Worm (Caenorhabditis elegans) whole organism, L3 larva: ENCODE measurements around the gene ppm-1.D.
A peak's percentile ranks its signal among the peaks of the same experiment; 100 is the strongest.

Experiments used
- R02D3.7 ChIP-seq: fragments of 150-350 bp; optimal IDR thresholded peaks from 2 replicates; lab custom pipeline; 2014; ENCODE audit warnings: missing biosample characterization, missing genetic modification characterization
- ZK546.5 ChIP-seq: sonication (generic microtip); optimal IDR thresholded peaks from 2 replicates; lab custom pipeline; 2017; ENCODE audit warnings: missing biosample characterization, missing genetic modification characterization
- aly-2 ChIP-seq: fragments of 150-350 bp; optimal IDR thresholded peaks from 2 replicates; lab custom pipeline; 2014; ENCODE audit warnings: missing biosample characterization, missing genetic modification characterization
- ama-1 ChIP-seq: fragments of 150-350 bp; optimal IDR thresholded peaks from 2 replicates; lab custom pipeline; 2018
- ceh-16 ChIP-seq: sonication (generic microtip); optimal IDR thresholded peaks from 2 replicates; lab custom pipeline; 2017; ENCODE audit warnings: missing biosample characterization, missing genetic modification characterization
- ceh-82 ChIP-seq: fragments of 150-350 bp; optimal IDR thresholded peaks from 2 replicates; lab custom pipeline; 2014; ENCODE audit warnings: missing biosample characterization, missing genetic modification characterization
- ceh-9 ChIP-seq: sonication (generic microtip); optimal IDR thresholded peaks from 2 replicates; lab custom pipeline; 2018; ENCODE audit warnings: missing biosample characterization, missing genetic modification characterization
- daf-12 ChIP-seq: fragments of 150-350 bp; optimal IDR thresholded peaks from 2 replicates; lab custom pipeline; 2014; ENCODE audit warnings: missing biosample characterization, missing genetic modification reagents, missing genetic modification characterization
- egl-27 ChIP-seq: sonication (generic microtip); optimal IDR thresholded peaks from 4 replicates; lab custom pipeline; 2017; ENCODE audit warnings: missing biosample characterization, missing genetic modification reagents, missing genetic modification characterization
- egl-5 ChIP-seq: fragments of 150-350 bp; optimal IDR thresholded peaks from 2 replicates; lab custom pipeline; 2017; ENCODE audit warnings: missing biosample characterization, missing genetic modification reagents, missing genetic modification characterization, inconsistent platforms
- elt-1 ChIP-seq: fragments of 150-350 bp; optimal IDR thresholded peaks from 2 replicates; lab custom pipeline; 2014; ENCODE audit warnings: missing biosample characterization, missing genetic modification characterization
- elt-2 ChIP-seq: sonication (generic microtip); optimal IDR thresholded peaks from 2 replicates; lab custom pipeline; 2016; ENCODE audit warnings: missing genetic modification reagents, mild to moderate bottlenecking, missing genetic modification characterization, missing compliant biosample characterization
- elt-3 ChIP-seq, 3 experiments: fragments of 150-350 bp in 1 of 3; sonication (generic microtip) in 2 of 3; optimal IDR thresholded peaks; 2 replicates in 2 of 3; 4 replicates in 1 of 3; lab custom pipeline; 2014 to 2017; ENCODE audit warnings: missing biosample characterization in 3 of 3, missing genetic modification characterization in 3 of 3
- eor-1 ChIP-seq, 2 experiments: fragments of 150-350 bp; optimal IDR thresholded peaks; 2 replicates each; lab custom pipeline; 2014 to 2018; ENCODE audit warnings: missing biosample characterization in 2 of 2, missing genetic modification characterization in 2 of 2
- fkh-10 ChIP-seq: sonication (generic microtip); optimal IDR thresholded peaks from 2 replicates; lab custom pipeline; 2017; ENCODE audit warnings: missing biosample characterization, missing genetic modification reagents, missing genetic modification characterization
- fkh-2 ChIP-seq: fragments of 150-350 bp; optimal IDR thresholded peaks from 2 replicates; lab custom pipeline; 2014; ENCODE audit warnings: missing biosample characterization, missing genetic modification reagents, missing genetic modification characterization
- fos-1 ChIP-seq: fragments of 150-350 bp; optimal IDR thresholded peaks from 2 replicates; lab custom pipeline; 2014; ENCODE audit warnings: missing biosample characterization, missing genetic modification characterization
- hmg-11 ChIP-seq: sonication (generic microtip); optimal IDR thresholded peaks from 2 replicates; lab custom pipeline; 2016; ENCODE audit warnings: missing genetic modification characterization, missing compliant biosample characterization
- jun-1 ChIP-seq: fragments of 150-350 bp; optimal IDR thresholded peaks from 2 replicates; lab custom pipeline; 2014; ENCODE audit warnings: missing biosample characterization, missing genetic modification reagents, missing genetic modification characterization
- lin-15B ChIP-seq: fragments of 150-350 bp; optimal IDR thresholded peaks from 2 replicates; lab custom pipeline; 2014; ENCODE audit warnings: missing biosample characterization, missing genetic modification characterization
- lin-39 ChIP-seq: fragments of 150-350 bp; optimal IDR thresholded peaks from 2 replicates; lab custom pipeline; 2018; ENCODE audit warnings: missing biosample characterization, missing genetic modification reagents, missing genetic modification characterization
- lsy-12 ChIP-seq: sonication (generic microtip); optimal IDR thresholded peaks from 2 replicates; lab custom pipeline; 2016; ENCODE audit warnings: mild to moderate bottlenecking, missing genetic modification characterization, missing compliant biosample characterization
- mml-1 ChIP-seq: fragments of 150-350 bp; sonication (generic microtip); optimal IDR thresholded peaks from 3 replicates; lab custom pipeline; 2014; ENCODE audit warnings: missing biosample characterization, missing genetic modification characterization
- nhr-11 ChIP-seq: fragments of 150-350 bp; optimal IDR thresholded peaks from 2 replicates; lab custom pipeline; 2014; ENCODE audit warnings: missing biosample characterization, missing genetic modification characterization
- nhr-12 ChIP-seq: fragments of 150-350 bp; optimal IDR thresholded peaks from 2 replicates; lab custom pipeline; 2014; ENCODE audit warnings: missing biosample characterization, missing genetic modification characterization
- nhr-23 ChIP-seq: fragments of 150-350 bp; optimal IDR thresholded peaks from 2 replicates; lab custom pipeline; 2014; ENCODE audit warnings: missing biosample characterization, missing genetic modification reagents, missing genetic modification characterization
- nhr-237 ChIP-seq: fragments of 150-350 bp; optimal IDR thresholded peaks from 2 replicates; lab custom pipeline; 2014; ENCODE audit warnings: missing biosample characterization, missing genetic modification characterization
- nhr-25 ChIP-seq: sonication (generic microtip); optimal IDR thresholded peaks from 2 replicates; lab custom pipeline; 2017; ENCODE audit warnings: missing biosample characterization, missing genetic modification characterization
- nhr-28 ChIP-seq: fragments of 150-350 bp; optimal IDR thresholded peaks from 2 replicates; lab custom pipeline; 2014; ENCODE audit warnings: missing biosample characterization, missing genetic modification characterization
- nhr-43 ChIP-seq: sonication (generic microtip); optimal IDR thresholded peaks from 2 replicates; lab custom pipeline; 2016; ENCODE audit warnings: mild to moderate bottlenecking, missing genetic modification characterization, missing compliant biosample characterization; ENCODE audit not compliant: poor library complexity, severe bottlenecking
- nhr-67 ChIP-seq: fragments of 150-350 bp; optimal IDR thresholded peaks from 2 replicates; lab custom pipeline; 2014; ENCODE audit warnings: missing biosample characterization, missing genetic modification characterization
- nhr-76 ChIP-seq: fragments of 150-350 bp; sonication (generic microtip); optimal IDR thresholded peaks from 5 replicates; lab custom pipeline; 2014; ENCODE audit warnings: missing biosample characterization, missing genetic modification characterization
- nhr-77 ChIP-seq: fragments of 150-350 bp; optimal IDR thresholded peaks from 2 replicates; lab custom pipeline; 2014; ENCODE audit warnings: missing biosample characterization, missing genetic modification characterization
- pha-4 ChIP-seq: fragments of 150-350 bp; optimal IDR thresholded peaks from 2 replicates; lab custom pipeline; 2014; ENCODE audit warnings: missing biosample characterization, missing genetic modification reagents, missing genetic modification characterization
- pqm-1 ChIP-seq: fragments of 150-350 bp; optimal IDR thresholded peaks from 2 replicates; lab custom pipeline; 2017; ENCODE audit warnings: missing biosample characterization, missing genetic modification characterization, inconsistent platforms
- sea-2 ChIP-seq: fragments of 150-350 bp; sonication (generic microtip); optimal IDR thresholded peaks from 4 replicates; lab custom pipeline; 2014; ENCODE audit warnings: missing biosample characterization, missing genetic modification reagents, missing genetic modification characterization
- skn-1 ChIP-seq: fragments of 150-350 bp; optimal IDR thresholded peaks from 2 replicates; lab custom pipeline; 2014; ENCODE audit warnings: missing biosample characterization, missing genetic modification characterization
- snpc-4 ChIP-seq: fragments of 150-350 bp; optimal IDR thresholded peaks from 2 replicates; lab custom pipeline; 2014; ENCODE audit warnings: missing biosample characterization, missing genetic modification characterization
- tbx-2 ChIP-seq: sonication (generic microtip); optimal IDR thresholded peaks from 2 replicates; lab custom pipeline; 2016; ENCODE audit warnings: mild to moderate bottlenecking, missing genetic modification characterization, missing compliant biosample characterization
- unc-39 ChIP-seq: sonication (generic microtip); optimal IDR thresholded peaks from 4 replicates; lab custom pipeline; 2017; ENCODE audit warnings: missing biosample characterization, missing genetic modification characterization
- unc-62 ChIP-seq: fragments of 150-350 bp; sonication (generic microtip); optimal IDR thresholded peaks from 4 replicates; lab custom pipeline; 2014; ENCODE audit warnings: missing biosample characterization, missing genetic modification reagents, missing genetic modification characterization
- zag-1 ChIP-seq: fragments of 150-350 bp; optimal IDR thresholded peaks from 2 replicates; lab custom pipeline; 2014; ENCODE audit warnings: missing biosample characterization, missing genetic modification characterization
- ztf-11 ChIP-seq: fragments of 150-350 bp; optimal IDR thresholded peaks from 2 replicates; lab custom pipeline; 2014; ENCODE audit warnings: missing biosample characterization, missing genetic modification characterization
- ztf-4 ChIP-seq: fragments of 150-350 bp; optimal IDR thresholded peaks from 2 replicates; lab custom pipeline; 2014; ENCODE audit warnings: missing biosample characterization, missing genetic modification characterization

Gene ppm-1.D

ce11 chrIII:2362648-2363047, 31.3 kb downstream of the ppm-1.D start, which contains the start of gene srd-69:
Gene srd-69, plus strand, starts transcription at chrIII:2362948.
- TF ChIP-seq nhr-67 (tag; lab: Kevin White, UChicago), result no peak
- TF ChIP-seq snpc-4, result no peak
- TF ChIP-seq nhr-237 (tag; lab: Kevin White, UChicago), result no peak
- no peak for TF ChIP-seq unc-39 (tag; lab: Kevin White, UChicago)
- TF ChIP-seq nhr-43 (tag; lab: Kevin White, UChicago), result no peak
- no peak for TF ChIP-seq hmg-11
- no peak for TF ChIP-seq skn-1 (tag; lab: Kevin White, UChicago)
- no peak for TF ChIP-seq pha-4 (tag; lab: Kevin White, UChicago)
- no peak for TF ChIP-seq egl-27 (tag; lab: Kevin White, UChicago)

ce11 chrIII:2368424-2368823, 37.1 kb downstream of the ppm-1.D start, which contains the start of gene H04J21.4:
Gene H04J21.4, minus strand, starts transcription at chrIII:2368524.
- TF ChIP-seq nhr-25 (tag; lab: Kevin White, UChicago) (no peak), nhr-11 (no peak), zag-1 (tag; lab: Kevin White, UChicago) (no peak), mml-1 (no peak), daf-12 (tag; lab: Kevin White, UChicago) (no peak), unc-62 (no peak), unc-39 (tag; lab: Kevin White, UChicago) (no peak), elt-2 (no peak), ztf-4 (tag; lab: Kevin White, UChicago) (no peak), hmg-11 (no peak), skn-1 (tag; lab: Kevin White, UChicago) (no peak), fos-1 (tag; lab: Kevin White, UChicago) (no peak), pha-4 (tag; lab: Kevin White, UChicago) (no peak), nhr-237 (tag; lab: Kevin White, UChicago) (no peak), aly-2 (tag; lab: Kevin White, UChicago) (no peak), nhr-28 (no peak), nhr-77 (tag; lab: Kevin White, UChicago) (no peak)

- TF ChIP-seq ZK546.5 (tag; lab: Kevin White, UChicago), result no peak
Measured at ce11 chrIII:2371864-2372263, 40.5 kb downstream of the ppm-1.D start, which contains the start of gene H04J21.1. Gene H04J21.1, minus strand, starts transcription at chrIII:2371964.

ce11 chrIII:2375918-2376317, 44.5 kb downstream of the ppm-1.D start, which contains the start of gene H14E04.2:
Gene H14E04.2, plus strand, starts transcription at chrIII:2376193.
- TF ChIP-seq eor-1 (tag; optimal IDR thresholded peaks at IDR 0.05; lab: Kevin White, UChicago) (no peak), fos-1 (tag; lab: Kevin White, UChicago) (no peak), snpc-4 (peak; percentile 44), ztf-11 (no peak), pqm-1 (tag; lab: Kevin White, UChicago) (peak; percentile 17), nhr-67 (tag; lab: Kevin White, UChicago) (no peak), ceh-16 (tag; lab: Kevin White, UChicago) (no peak), nhr-76 (tag; lab: Kevin White, UChicago) (no peak), elt-3 (tag; optimal IDR thresholded peaks at IDR 0.05; lab: Kevin White, UChicago) (no peak), jun-1 (tag; lab: Kevin White, UChicago) (peak; percentile 24), unc-62 (no peak), lsy-12 (tag; lab: Kevin White, UChicago) (no peak), mml-1 (no peak), pha-4 (tag; lab: Kevin White, UChicago) (peak; percentile 85), nhr-25 (tag; lab: Kevin White, UChicago) (peak; percentile 78), ceh-9 (tag; lab: Kevin White, UChicago) (no peak), lin-15B (tag; lab: Kevin White, UChicago) (peak; percentile 81), ZK546.5 (tag; lab: Kevin White, UChicago) (no peak), fkh-2 (no peak), zag-1 (tag; lab: Kevin White, UChicago) (no peak), nhr-237 (tag; lab: Kevin White, UChicago) (no peak), nhr-77 (tag; lab: Kevin White, UChicago) (no peak), nhr-43 (tag; lab: Kevin White, UChicago) (no peak), ceh-82 (tag; lab: Kevin White, UChicago) (peak; percentile 11), ama-1 (no peak), tbx-2 (tag; lab: Kevin White, UChicago) (no peak), egl-27 (tag; lab: Kevin White, UChicago) (no peak), R02D3.7 (tag; lab: Kevin White, UChicago) (peak; percentile 41), elt-2 (no peak), skn-1 (tag; lab: Kevin White, UChicago) (peak; percentile 31), egl-5 (peak; percentile 28), daf-12 (tag; lab: Kevin White, UChicago) (no peak), nhr-11 (peak; percentile 4), ztf-4 (tag; lab: Kevin White, UChicago) (no peak), aly-2 (tag; lab: Kevin White, UChicago) (no peak), hmg-11 (peak; percentile 14), nhr-12 (no peak), sea-2 (no peak), nhr-23 (peak; percentile 88), lin-39 (peak; percentile 37), unc-39 (tag; lab: Kevin White, UChicago) (no peak), fkh-10 (no peak), elt-1 (tag; lab: Kevin White, UChicago) (no peak)
